Worm (Caenorhabditis elegans): Measurements from ENCODE around the gene mxl-2.
A peak's percentile ranks its signal among the peaks of the same experiment; 100 is the strongest.

The mxl-2 gene

DNA sequence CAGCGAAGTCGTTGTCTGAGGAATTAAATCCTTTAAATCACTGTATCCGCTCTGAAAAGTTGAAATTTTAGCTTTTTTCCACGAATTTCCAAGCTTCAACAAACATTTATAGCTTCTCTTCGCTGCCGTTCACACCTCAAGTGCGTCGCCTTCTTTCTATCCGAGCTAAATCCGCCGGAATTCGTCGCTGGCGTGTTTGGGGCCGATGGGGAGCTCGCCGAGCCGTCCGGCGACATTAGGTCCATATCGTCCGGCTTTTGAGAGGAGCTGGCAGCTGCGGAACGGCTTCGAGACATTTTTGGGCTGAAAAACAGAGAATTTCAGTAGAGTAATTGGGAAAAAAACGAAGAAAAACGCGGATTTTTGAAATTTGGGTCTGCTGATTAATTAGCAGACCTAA is at the start of gene mxl-2:
Gene mxl-2 (minus strand): TSS at position 303 of the 400 bp plus-strand sequence.
- TF ChIP-seq B0035.1 (tag; optimal IDR thresholded peaks at IDR 0.05) (no peak), zfh-2 (GFP tag; conservative IDR thresholded peaks at IDR 0.05) (peak; percentile 68)

- no peak for TF ChIP-seq hlh-26 (GFP tag; conservative IDR thresholded peaks at IDR 0.05)
- TF ChIP-seq unc-130 (GFP tag; optimal IDR thresholded peaks at IDR 0.05), result no peak
- TF ChIP-seq nfya-2 (GFP tag; IDR thresholded peaks at IDR 0.05), result no peak
- TF ChIP-seq ceh-91 (GFP tag; IDR thresholded peaks at IDR 0.05), result no peak
- no peak for TF ChIP-seq nhr-120 (GFP tag; IDR thresholded peaks at IDR 0.05)
- no peak for TF ChIP-seq K11D2.4 (GFP tag; IDR thresholded peaks at IDR 0.05)
- TF ChIP-seq ccch-3 (GFP tag; optimal IDR thresholded peaks at IDR 0.05), result no peak
These were observed 47.6 kb upstream of the mxl-2 start, which contains the start of gene hpo-29 for ce11 chrIII:235544-235943. hpo-29 (plus strand) TSS chrIII:235844.

DNA sequence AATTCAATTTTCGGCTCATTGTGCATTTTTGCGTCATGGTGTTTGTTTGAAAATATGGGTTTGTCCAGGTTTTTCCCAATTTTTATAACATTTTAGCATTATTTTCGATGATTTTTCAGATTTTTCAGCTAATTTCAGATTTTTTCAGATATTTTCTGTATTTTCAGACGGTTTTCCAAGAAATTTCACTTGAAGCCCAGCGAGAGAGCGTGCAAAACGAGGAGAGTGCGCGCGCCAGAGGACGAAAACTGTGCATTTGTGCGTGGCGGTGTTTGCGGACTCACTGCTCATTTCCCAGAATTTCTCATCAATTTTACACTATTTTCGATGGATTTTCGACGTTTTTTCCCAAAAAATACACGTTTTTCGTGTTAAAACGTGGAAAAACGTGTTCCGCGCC is 47.2 kb upstream of the mxl-2 start:
- TF ChIP-seq xnd-1 (tag; optimal IDR thresholded peaks at IDR 0.05), result no peak
- no peak for TF ChIP-seq F57A8.1 (GFP tag; optimal IDR thresholded peaks at IDR 0.05)
- no peak for TF ChIP-seq F55B11.4 (tag; optimal IDR thresholded peaks at IDR 0.05; ENCODE audit: borderline replicate concordance, insufficient read depth)
- TF ChIP-seq cebp-1 (GFP tag; IDR thresholded peaks at IDR 0.05), result peak; percentile 45; the same call in 1 of the 2 replicates
- no peak for TF ChIP-seq cebp-1 (tag; optimal IDR thresholded peaks at IDR 0.05)
- no peak for TF ChIP-seq sdz-38 (tag; optimal IDR thresholded peaks at IDR 0.05)
- TF ChIP-seq Y56A3A.18 (GFP tag; IDR thresholded peaks at IDR 0.05), result no peak
- TF ChIP-seq nfyb-1 (GFP tag; IDR thresholded peaks at IDR 0.05), result no peak
- TF ChIP-seq snpc-4 (GFP tag; optimal IDR thresholded peaks at IDR 0.05), result no peak
- no peak for TF ChIP-seq snpc-4 (tag; optimal IDR thresholded peaks at IDR 0.05)
- TF ChIP-seq Y53G8AR.9 (GFP tag; conservative IDR thresholded peaks at IDR 0.05), result no peak
- no peak for TF ChIP-seq egrh-3 (GFP tag; IDR thresholded peaks at IDR 0.05)
- no peak for TF ChIP-seq ceh-58 (GFP tag; IDR thresholded peaks at IDR 0.05)
- TF ChIP-seq tbx-9 (tag; optimal IDR thresholded peaks at IDR 0.05; ENCODE audit: borderline replicate concordance), result no peak
- no peak for TF ChIP-seq F10E7.11 (tag; optimal IDR thresholded peaks at IDR 0.05)
- no peak for TF ChIP-seq cebp-2 (GFP tag; IDR thresholded peaks at IDR 0.05)
- no peak for TF ChIP-seq nhr-90 (tag; optimal IDR thresholded peaks at IDR 0.05)
- no peak for TF ChIP-seq madf-8 (GFP tag; conservative IDR thresholded peaks at IDR 0.05)
- no peak for TF ChIP-seq Y79H2A.3 (GFP tag; conservative IDR thresholded peaks at IDR 0.05)
- TF ChIP-seq ama-1 (optimal IDR thresholded peaks at IDR 0.05), result no peak
- no peak for TF ChIP-seq ama-1 (GFP tag; optimal IDR thresholded peaks at IDR 0.05)
- TF ChIP-seq pbrm-1 (GFP tag; IDR thresholded peaks at IDR 0.05), result no peak; the same call in none of the 2 replicates
- TF ChIP-seq F33H1.4 (GFP tag; IDR thresholded peaks at IDR 0.05), result no peak; the same call in 1 of the 2 replicates
- no peak for TF ChIP-seq nhr-120 (GFP tag; IDR thresholded peaks at IDR 0.05)
- peak; percentile 35; the same call in 1 of the 2 replicates for TF ChIP-seq attf-3 (GFP tag; conservative IDR thresholded peaks at IDR 0.05)
- TF ChIP-seq T07F8.4 (tag; optimal IDR thresholded peaks at IDR 0.05), result no peak
- peak; percentile 20 for TF ChIP-seq dpl-1 (GFP tag; optimal IDR thresholded peaks at IDR 0.05)
- peak; percentile 38 for TF ChIP-seq efl-1 (GFP tag; optimal IDR thresholded peaks at IDR 0.05)
- peak in 1 of 3 experiments; percentile 33 for TF ChIP-seq lin-35 (GFP tag; optimal IDR thresholded peaks at IDR 0.05)
- no peak for TF ChIP-seq ztf-6 (GFP tag; IDR thresholded peaks at IDR 0.05)
- TF ChIP-seq ets-4 (GFP tag; optimal IDR thresholded peaks at IDR 0.05), result no peak
- no peak for TF ChIP-seq dpff-1 (tag; optimal IDR thresholded peaks at IDR 0.05)
- 0 out of 2 replicates have a peak, but pooled peaks have one; percentile 22 for TF ChIP-seq ceh-91 (GFP tag; IDR thresholded peaks at IDR 0.05)
- no peak for TF ChIP-seq unc-130 (GFP tag; optimal IDR thresholded peaks at IDR 0.05)
- TF ChIP-seq F23B12.7 (tag; optimal IDR thresholded peaks at IDR 0.05; ENCODE audit: insufficient read depth), result no peak
- TF ChIP-seq hrde-1 (tag; optimal IDR thresholded peaks at IDR 0.05; ENCODE audit: borderline replicate concordance), result no peak
- no peak for TF ChIP-seq lin-26 (GFP tag; IDR thresholded peaks at IDR 0.05)
- no peak for TF ChIP-seq ztf-18 (tag; optimal IDR thresholded peaks at IDR 0.05)
- no peak for TF ChIP-seq ceh-40 (GFP tag; IDR thresholded peaks at IDR 0.05)
- TF ChIP-seq let-526 (GFP tag; IDR thresholded peaks at IDR 0.05), result no peak
